Worm (Caenorhabditis elegans): Measurements from ENCODE around the gene sri-32.

sri-32 gene

DNA sequence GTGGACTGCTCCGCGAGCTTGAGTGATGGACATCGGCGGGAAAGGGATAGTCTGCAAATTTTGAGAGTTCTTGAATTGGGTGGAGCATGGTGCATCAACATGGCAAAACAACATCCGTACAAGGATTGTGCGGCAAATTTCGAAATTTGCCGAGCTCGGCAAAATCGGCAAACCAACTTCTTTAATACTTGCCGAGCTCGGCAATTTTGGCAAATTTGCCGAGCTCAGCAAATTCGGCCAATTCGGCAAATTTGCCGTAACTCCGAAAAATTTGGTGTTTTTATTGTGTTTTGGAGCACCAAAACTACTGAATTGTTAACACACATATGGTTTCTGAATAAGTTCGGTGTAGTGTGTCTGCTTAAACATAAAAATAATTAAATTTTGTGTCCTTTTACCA, 15.8 kb upstream of the sri-32 start, which contains the start of gene fbxc-55:
Gene fbxc-55 (minus strand): TSS at position 101 of the 400 bp plus-strand sequence.
- TF ChIP-seq ceh-16 (tag; optimal IDR thresholded peaks at IDR 0.05) (no peak), ztf-4 (tag; optimal IDR thresholded peaks at IDR 0.05) (no peak), R02D3.7 (tag; optimal IDR thresholded peaks at IDR 0.05) (no peak), ceh-9 (tag; optimal IDR thresholded peaks at IDR 0.05) (no peak), egl-27 (tag; optimal IDR thresholded peaks at IDR 0.05) (no peak), nhr-76 (tag; optimal IDR thresholded peaks at IDR 0.05) (no peak), elt-1 (tag; optimal IDR thresholded peaks at IDR 0.05) (no peak), nhr-23 (tag; optimal IDR thresholded peaks at IDR 0.05) (no peak), elt-2 (tag; optimal IDR thresholded peaks at IDR 0.05) (no peak), jun-1 (tag; optimal IDR thresholded peaks at IDR 0.05) (no peak), nhr-12 (tag; optimal IDR thresholded peaks at IDR 0.05) (no peak), ama-1 (optimal IDR thresholded peaks at IDR 0.05) (no peak), unc-39 (tag; optimal IDR thresholded peaks at IDR 0.05) (no peak), nhr-11 (tag; optimal IDR thresholded peaks at IDR 0.05) (no peak), mdl-1 (tag; optimal IDR thresholded peaks at IDR 0.05) (no peak), pha-4 (tag; optimal IDR thresholded peaks at IDR 0.05) (no peak), daf-12 (tag; optimal IDR thresholded peaks at IDR 0.05) (no peak)

DNA sequence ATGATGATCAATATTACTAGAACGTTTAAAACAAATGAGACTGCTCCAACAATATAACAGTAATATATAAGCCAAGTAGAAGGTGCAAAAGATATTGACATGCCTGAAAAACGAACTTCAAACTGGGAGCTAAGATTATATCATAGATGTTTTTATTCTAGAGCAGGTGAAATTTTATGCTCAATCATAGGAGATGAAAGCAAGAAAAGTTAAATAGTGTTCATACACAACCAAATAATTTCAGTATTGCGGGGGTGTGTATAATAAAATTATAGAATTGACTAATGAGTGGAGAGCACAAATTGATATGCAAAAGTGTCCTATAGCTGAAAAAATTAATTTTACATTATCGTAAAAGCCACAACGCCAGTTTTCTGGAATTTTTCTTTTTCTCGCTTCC, 4.7 kb upstream of the sri-32 start, which contains the start of gene sri-34:
Gene sri-34 (minus strand): TSS at position 101 of the 400 bp plus-strand sequence.
- TF ChIP-seq fkh-10 (GFP tag; optimal IDR thresholded peaks at IDR 0.05), result no peak
- TF ChIP-seq nfya-1 (tag; optimal IDR thresholded peaks at IDR 0.05; ENCODE audit: insufficient read depth), result no peak
- TF ChIP-seq zag-1 (tag; optimal IDR thresholded peaks at IDR 0.05), result no peak
- TF ChIP-seq eor-1 (tag; optimal IDR thresholded peaks at IDR 0.05), result no peak

DNA sequence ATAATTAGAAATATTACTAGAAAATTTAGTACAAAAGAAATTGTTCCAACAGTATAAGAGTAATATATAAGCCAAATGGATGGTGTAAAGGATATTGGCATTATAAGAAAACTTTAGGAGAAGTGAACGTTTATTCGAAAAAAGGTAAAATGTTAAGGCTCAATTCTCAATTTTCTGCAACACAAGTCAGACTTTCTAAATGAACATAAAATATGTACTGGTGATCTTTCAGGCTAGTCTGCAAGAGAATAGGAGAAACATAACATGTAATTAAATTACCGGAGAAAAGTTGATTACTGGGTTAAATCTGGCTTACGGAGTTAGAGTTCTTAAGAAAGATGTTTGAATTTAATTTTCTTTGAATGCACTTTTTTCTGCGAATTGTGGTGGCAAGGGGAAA, 2.5 kb upstream of the sri-32 start, which contains the start of gene sri-33:
Gene sri-33 (minus strand): TSS at position 101 of the 400 bp plus-strand sequence.
- TF ChIP-seq lin-39 (tag; optimal IDR thresholded peaks at IDR 0.05), result no peak

DNA sequence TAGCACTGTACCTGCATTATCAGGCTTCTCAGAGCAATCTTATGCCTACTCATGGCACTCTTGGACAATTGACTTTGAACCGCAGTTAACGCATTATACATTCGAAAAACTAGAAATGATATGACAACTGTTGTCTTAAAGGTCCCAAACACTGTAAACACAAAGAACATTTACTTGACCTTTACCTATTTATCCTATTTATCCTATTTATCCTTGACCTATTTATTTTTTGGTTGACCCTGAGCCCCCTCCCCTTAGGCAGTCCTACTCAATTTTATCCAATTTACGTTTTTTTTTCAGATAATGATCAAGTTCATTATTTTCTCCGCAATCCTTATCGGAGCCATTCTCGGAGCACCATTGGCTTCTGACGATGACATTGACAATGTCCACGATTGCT, 2.7 kb downstream of the sri-32 start, which contains the start of the genes T10D4.14 and T10D4.19:
Gene T10D4.14 (minus strand): TSS at position 101 of the 400 bp plus-strand sequence.
Gene T10D4.19 (plus strand): TSS at position 304 of the 400 bp plus-strand sequence.
- no peak for TF ChIP-seq nhr-67 (tag; optimal IDR thresholded peaks at IDR 0.05)
- TF ChIP-seq mdl-1 (tag; optimal IDR thresholded peaks at IDR 0.05), result no peak
- TF ChIP-seq fkh-10 (GFP tag; optimal IDR thresholded peaks at IDR 0.05), result no peak
- TF ChIP-seq fkh-2 (tag; optimal IDR thresholded peaks at IDR 0.05), result no peak
- TF ChIP-seq mml-1 (tag; optimal IDR thresholded peaks at IDR 0.05), result no peak
- no peak for TF ChIP-seq egl-27 (tag; optimal IDR thresholded peaks at IDR 0.05)
- no peak for TF ChIP-seq daf-12 (tag; optimal IDR thresholded peaks at IDR 0.05)
- TF ChIP-seq ceh-9 (tag; optimal IDR thresholded peaks at IDR 0.05), result no peak

DNA sequence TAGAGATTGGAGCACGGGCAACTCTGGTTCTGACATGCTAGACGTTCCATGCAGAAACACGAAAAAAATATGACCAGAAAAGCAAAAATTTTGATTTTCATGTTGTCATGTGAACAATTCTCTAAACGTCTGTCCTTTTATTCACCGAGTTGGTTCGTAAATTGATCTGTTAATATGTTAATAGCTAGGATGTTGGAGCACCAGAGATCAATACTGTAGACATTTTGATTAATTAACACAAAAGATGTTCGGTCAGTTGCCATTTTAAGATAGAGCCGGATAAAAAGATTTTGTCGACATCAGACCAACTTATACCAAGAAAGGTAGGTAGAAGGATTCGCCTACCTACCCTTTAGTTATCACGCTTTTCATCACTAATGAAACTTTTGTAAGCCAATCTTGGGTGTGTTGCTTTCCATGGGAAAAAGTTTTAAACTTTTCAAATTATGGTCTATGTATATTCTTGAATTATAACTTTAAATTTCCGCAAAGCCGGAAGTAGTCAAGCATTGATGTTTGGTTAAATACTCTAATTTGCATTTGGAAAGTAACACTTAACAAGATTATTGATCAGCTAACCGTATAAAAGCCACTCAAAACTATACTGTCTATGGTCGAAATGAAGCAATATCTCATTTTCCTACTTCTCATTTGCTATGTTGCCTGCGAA, 4.6 kb downstream of the sri-32 start, which contains the start of the genes T10D4.11 and T10D4.1:
Gene T10D4.11 (minus strand): TSS at position 101 of the 670 bp plus-strand sequence.
Gene T10D4.1 (plus strand): TSS at position 620 of the 670 bp plus-strand sequence.
- TF ChIP-seq nhr-43 (tag; optimal IDR thresholded peaks at IDR 0.05; ENCODE audit: poor library complexity, severe bottlenecking), result no peak
- TF ChIP-seq nhr-76 (tag; optimal IDR thresholded peaks at IDR 0.05), result no peak
- TF ChIP-seq ceh-9 (tag; optimal IDR thresholded peaks at IDR 0.05), result no peak
- TF ChIP-seq elt-1 (tag; optimal IDR thresholded peaks at IDR 0.05), result no peak
- no peak for TF ChIP-seq ztf-11 (tag; optimal IDR thresholded peaks at IDR 0.05)
- no peak for TF ChIP-seq lin-39 (tag; optimal IDR thresholded peaks at IDR 0.05)
- no peak for TF ChIP-seq fkh-10 (GFP tag; optimal IDR thresholded peaks at IDR 0.05)
- no peak for TF ChIP-seq unc-62 (GFP tag; optimal IDR thresholded peaks at IDR 0.05)

DNA sequence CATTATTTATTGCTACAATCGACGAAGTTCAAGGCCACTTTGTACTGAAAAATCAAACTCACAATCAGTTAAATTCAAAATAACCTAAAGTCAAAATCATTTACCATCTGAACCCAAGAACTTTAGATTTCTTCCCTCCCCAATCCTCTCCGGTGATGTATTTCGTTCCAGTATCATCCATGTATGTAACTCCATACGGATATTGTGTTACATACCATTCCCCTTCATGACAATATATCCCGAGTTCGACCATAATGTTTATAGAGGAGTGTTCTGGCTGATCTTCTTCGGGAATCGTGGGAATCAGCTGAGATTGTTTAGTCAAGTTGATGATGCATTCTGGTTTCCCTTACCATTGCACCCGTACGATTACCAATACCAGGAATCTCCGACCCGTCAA, 5.9 kb downstream of the sri-32 start:
- no peak for TF ChIP-seq mdl-1 (tag; optimal IDR thresholded peaks at IDR 0.05)
- TF ChIP-seq nhr-237 (tag; optimal IDR thresholded peaks at IDR 0.05), result no peak
- no peak for TF ChIP-seq nhr-28 (tag; optimal IDR thresholded peaks at IDR 0.05)
- TF ChIP-seq nhr-77 (tag; optimal IDR thresholded peaks at IDR 0.05), result no peak
- TF ChIP-seq nfya-1 (tag; optimal IDR thresholded peaks at IDR 0.05; ENCODE audit: insufficient read depth), result no peak
- TF ChIP-seq elt-3 (tag; optimal IDR thresholded peaks at IDR 0.05), result no peak
- no peak for TF ChIP-seq nhr-25 (tag; optimal IDR thresholded peaks at IDR 0.05)
- no peak for TF ChIP-seq eor-1 (tag; optimal IDR thresholded peaks at IDR 0.05)
- no peak for TF ChIP-seq pqm-1 (tag; optimal IDR thresholded peaks at IDR 0.05)
- TF ChIP-seq fkh-2 (tag; optimal IDR thresholded peaks at IDR 0.05), result no peak
- no peak for TF ChIP-seq aly-2 (tag; optimal IDR thresholded peaks at IDR 0.05)
- TF ChIP-seq fos-1 (tag; optimal IDR thresholded peaks at IDR 0.05), result no peak

Data from whole organism, L3 larva.